Worm (Caenorhabditis elegans) whole organism, L4 larva: ENCODE data around the gene srj-10.

Experiments used
- F26F4.8 ChIP-seq: fragments of 200-800 bp; sonication (Bioruptor generic); conservative IDR thresholded peaks from 2 replicates; pipeline ENCODE4 v1.3.6; 2022; ENCODE audit warnings: missing genetic modification characterization, missing compliant biosample characterization
- F37D6.2 ChIP-seq: sonication (generic microtip); optimal IDR thresholded peaks from 2 replicates; lab custom pipeline; 2016; ENCODE audit warnings: mild to moderate bottlenecking, missing genetic modification characterization, missing compliant biosample characterization
- F49E8.2 ChIP-seq: sonication (generic microtip); optimal IDR thresholded peaks from 2 replicates; lab custom pipeline; 2016; ENCODE audit warnings: missing compliant biosample characterization, mild to moderate bottlenecking, missing genetic modification characterization, borderline replicate concordance
- Y105C5A.15 ChIP-seq: fragments of 200-800 bp; sonication (Bioruptor generic); IDR thresholded peaks from 2 replicates; pipeline ENCODE4 v1.3.6; 2022; ENCODE audit warnings: missing genetic modification characterization, missing compliant biosample characterization
- Y5F2A.4 ChIP-seq: fragments of 200-800 bp; sonication (Bioruptor generic); optimal IDR thresholded peaks from 2 replicates; lab custom pipeline; 2018; ENCODE audit warnings: mild to moderate bottlenecking, missing genetic modification characterization, missing compliant biosample characterization
- ZK546.5 ChIP-seq, 2 experiments: sonication (generic microtip); optimal IDR thresholded peaks; 2 replicates each; lab custom pipeline; 2017; ENCODE audit warnings: missing biosample characterization in 2 of 2, missing genetic modification characterization in 2 of 2
- aha-1 ChIP-seq: fragments of 150-350 bp; peaks from one replicate; lab custom pipeline; 2014; ENCODE audit warnings: missing biosample characterization, missing genetic modification characterization
- ama-1 ChIP-seq: fragments of 150-350 bp; optimal IDR thresholded peaks from 2 replicates; lab custom pipeline; 2014; ENCODE audit warnings: inconsistent platforms, mixed read lengths
- arid-1 ChIP-seq: fragments of 200-800 bp; sonication (Bioruptor generic); conservative IDR thresholded peaks from 2 replicates; pipeline ENCODE4 v1.3.6; 2022; ENCODE audit warnings: missing genetic modification reagents, missing genetic modification characterization, missing compliant biosample characterization
- attf-4 ChIP-seq: sonication (generic microtip); optimal IDR thresholded peaks from 3 replicates; lab custom pipeline; 2017; ENCODE audit warnings: missing biosample characterization, missing genetic modification characterization
- ceh-28 ChIP-seq: fragments of 150-350 bp; optimal IDR thresholded peaks from 2 replicates; lab custom pipeline; 2014; ENCODE audit warnings: missing biosample characterization, missing genetic modification reagents, missing genetic modification characterization
- daf-16 ChIP-seq, 3 experiments: sonication (generic microtip); optimal IDR thresholded peaks; 2 replicates each; lab custom pipeline; 2016 to 2017; ENCODE audit warnings: missing genetic modification characterization in 3 of 3, missing genetic modification reagents in 3 of 3, mild to moderate bottlenecking in 2 of 3, missing compliant biosample characterization in 2 of 3, missing biosample characterization in 1 of 3, moderate library complexity in 1 of 3
- daf-19 ChIP-seq: fragments of 200-800 bp; sonication (Bioruptor generic); conservative IDR thresholded peaks from 2 replicates; pipeline ENCODE4 v1.3.6; 2022; ENCODE audit warnings: missing genetic modification characterization, missing compliant biosample characterization
- dmd-6 ChIP-seq: fragments of 200-800 bp; sonication (Bioruptor generic); IDR thresholded peaks from 2 replicates; pipeline ENCODE4 v1.3.6; 2022; ENCODE audit warnings: missing genetic modification reagents, missing genetic modification characterization, missing compliant biosample characterization
- dpl-1 ChIP-seq: fragments of 150-350 bp; optimal IDR thresholded peaks from 2 replicates; lab custom pipeline; 2014; ENCODE audit warnings: missing biosample characterization, missing genetic modification reagents, missing genetic modification characterization
- egl-43 ChIP-seq: fragments of 200-800 bp; sonication (Bioruptor generic); IDR thresholded peaks from 2 replicates; pipeline ENCODE4 v1.3.6; 2022; ENCODE audit warnings: missing genetic modification reagents, missing genetic modification characterization, missing compliant biosample characterization
- jun-1 ChIP-seq: fragments of 150-350 bp; optimal IDR thresholded peaks from 2 replicates; lab custom pipeline; 2014; ENCODE audit warnings: missing biosample characterization, missing genetic modification reagents, missing genetic modification characterization
- lir-3 ChIP-seq: sonication (generic microtip); optimal IDR thresholded peaks from 2 replicates; lab custom pipeline; 2016; ENCODE audit warnings: mild to moderate bottlenecking, missing genetic modification characterization, missing compliant biosample characterization
- madf-9 ChIP-seq: fragments of 200-800 bp; sonication (Bioruptor generic); conservative IDR thresholded peaks from 2 replicates; pipeline ENCODE4 v1.3.6; 2022; ENCODE audit warnings: missing genetic modification reagents, missing genetic modification characterization, missing compliant biosample characterization
- mdl-1 ChIP-seq, 2 experiments: fragments of 150-350 bp in 1 of 2; sonication (generic microtip) in 1 of 2; optimal IDR thresholded peaks; 2 replicates each; lab custom pipeline; 2014 to 2017; ENCODE audit warnings: missing biosample characterization in 2 of 2, missing genetic modification characterization in 2 of 2
- mdt-29 ChIP-seq: fragments of 200-800 bp; sonication (Bioruptor generic); IDR thresholded peaks from 2 replicates; pipeline ENCODE4 v1.3.6; 2022; ENCODE audit warnings: missing genetic modification reagents, missing genetic modification characterization, missing compliant biosample characterization
- nhr-10 ChIP-seq: fragments of 150-350 bp; optimal IDR thresholded peaks from 2 replicates; lab custom pipeline; 2014; ENCODE audit warnings: missing biosample characterization, missing genetic modification characterization
- nhr-28 ChIP-seq: fragments of 150-350 bp; optimal IDR thresholded peaks from 2 replicates; lab custom pipeline; 2014; ENCODE audit warnings: missing biosample characterization, missing genetic modification characterization
- nhr-41 ChIP-seq: fragments of 200-800 bp; sonication (Bioruptor generic); IDR thresholded peaks from 2 replicates; pipeline ENCODE4 v1.3.6; 2022; ENCODE audit warnings: missing genetic modification reagents, missing genetic modification characterization, missing compliant biosample characterization
- nhr-48 ChIP-seq: sonication (generic microtip); optimal IDR thresholded peaks from 2 replicates; lab custom pipeline; 2016; ENCODE audit warnings: mild to moderate bottlenecking, missing genetic modification characterization, missing compliant biosample characterization
- nhr-77 ChIP-seq: fragments of 150-350 bp; optimal IDR thresholded peaks from 2 replicates; lab custom pipeline; 2014; ENCODE audit warnings: missing biosample characterization, missing genetic modification characterization
- saeg-2 ChIP-seq: fragments of 200-800 bp; sonication (Bioruptor generic); IDR thresholded peaks from 2 replicates; pipeline ENCODE4 v1.3.6; 2022; ENCODE audit warnings: missing genetic modification reagents, missing genetic modification characterization, missing compliant biosample characterization
- set-16 ChIP-seq: fragments of 200-800 bp; sonication (Bioruptor generic); IDR thresholded peaks from 2 replicates; pipeline ENCODE4 v1.3.6; 2022; ENCODE audit warnings: missing genetic modification reagents, missing genetic modification characterization, missing compliant biosample characterization
- snpc-1.2 ChIP-seq: fragments of 200-800 bp; sonication (Bioruptor generic); IDR thresholded peaks from 2 replicates; pipeline ENCODE4 v1.3.6; 2022; ENCODE audit warnings: missing genetic modification reagents, missing genetic modification characterization, missing compliant biosample characterization
- snpc-4 ChIP-seq: fragments of 150-350 bp; optimal IDR thresholded peaks from 2 replicates; lab custom pipeline; 2014; ENCODE audit warnings: missing biosample characterization, missing genetic modification characterization
- spr-1 ChIP-seq: sonication (generic microtip); optimal IDR thresholded peaks from 2 replicates; lab custom pipeline; 2016; ENCODE audit warnings: mild to moderate bottlenecking, missing genetic modification characterization, missing compliant biosample characterization
- unc-62 ChIP-seq, 3 experiments: fragments of 150-350 bp in 1 of 3; sonication (generic microtip); optimal IDR thresholded peaks in 2 of 3; peaks in 1 of 3; 1 replicate in 1 of 3; 2 replicates in 2 of 3; lab custom pipeline; 2014 to 2017; ENCODE audit warnings: missing biosample characterization in 3 of 3, missing genetic modification characterization in 3 of 3, missing genetic modification reagents in 3 of 3, missing genotype in 1 of 3
- zag-1 ChIP-seq: fragments of 150-350 bp; optimal IDR thresholded peaks from 2 replicates; lab custom pipeline; 2014; ENCODE audit warnings: missing biosample characterization, missing genetic modification characterization
- zip-2 ChIP-seq: fragments of 150-350 bp; optimal IDR thresholded peaks from 2 replicates; lab custom pipeline; 2014; ENCODE audit warnings: missing biosample characterization, missing genetic modification characterization
- ztf-7 ChIP-seq: fragments of 150-350 bp; optimal IDR thresholded peaks from 2 replicates; lab custom pipeline; 2014; ENCODE audit warnings: missing biosample characterization, missing genetic modification characterization

Gene srj-10

DNA sequence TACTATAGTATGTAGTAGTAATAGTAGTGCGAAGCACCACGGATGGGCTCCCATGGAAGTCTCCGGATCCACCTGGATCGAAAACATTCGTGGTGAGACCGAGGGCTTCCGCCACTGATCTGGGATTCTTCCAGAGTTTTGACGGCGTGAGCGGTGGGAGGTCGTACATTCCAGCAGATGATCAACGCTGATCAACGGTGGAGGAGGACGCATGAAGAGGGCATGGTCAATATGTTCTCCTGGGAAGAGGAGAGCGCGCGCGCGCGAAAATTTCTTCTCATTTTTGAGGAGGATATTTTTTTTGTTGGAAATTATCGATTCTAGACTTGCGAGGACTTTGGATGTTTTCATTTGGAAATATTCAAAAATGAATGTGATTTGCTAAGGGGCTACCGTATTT lies 40.3 kb downstream of the srj-10 start:
- TF ChIP-seq saeg-2: no peak
- peak; percentile 54 for TF ChIP-seq set-16 (GFP tag; lab: Robert Waterston, UW)
- no peak for TF ChIP-seq dmd-6 (GFP tag; lab: Robert Waterston, UW)
- TF ChIP-seq, all 104 proteins: peak for 1

DNA sequence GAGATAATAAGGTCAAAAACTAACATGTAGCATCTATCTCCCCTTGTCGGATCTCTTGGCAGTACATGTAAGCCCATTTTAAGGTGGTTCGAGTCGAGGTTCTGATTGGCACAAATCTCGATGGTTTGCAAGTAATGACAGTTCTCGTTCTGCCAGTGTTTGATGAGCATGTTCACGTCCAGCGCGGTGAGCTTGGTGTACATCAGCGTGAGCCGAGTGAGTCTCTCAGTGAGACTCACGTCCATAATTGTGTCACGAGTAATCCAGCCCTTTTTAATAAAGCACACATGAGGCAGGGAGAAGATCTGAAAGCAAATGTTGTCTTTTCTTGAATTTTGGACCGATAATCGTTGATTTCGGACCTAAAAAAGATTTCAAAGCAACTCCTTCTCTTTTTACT lies 41.0 kb downstream of the srj-10 start, which contains the start of gene T10C6.16:
T10C6.16 (minus strand) TSS at position 245 of the 400 bp plus-strand sequence.
- no peak for TF ChIP-seq mdl-1 (tag; optimal IDR thresholded peaks at IDR 0.05; lab: Kevin White, UChicago)
- no peak for TF ChIP-seq zag-1 (tag; lab: Kevin White, UChicago)
- TF ChIP-seq unc-62 (GFP tag; optimal IDR thresholded peaks at IDR 0.05 in 1 of 2; lab: Kevin White, UChicago): peak in 1 of 2 experiments; percentile 97
- no peak for TF ChIP-seq unc-62 (tag; optimal IDR thresholded peaks at IDR 0.05; lab: Kevin White, UChicago)
- TF ChIP-seq snpc-1.2: 0 out of 2 replicates have a peak, but pooled peaks have one; percentile 8
- peak; percentile 79 for TF ChIP-seq aha-1 (tag; lab: Kevin White, UChicago)
- TF ChIP-seq ZK546.5 (tag; optimal IDR thresholded peaks at IDR 0.05; lab: Kevin White, UChicago): no peak
- no peak for TF ChIP-seq ztf-7 (tag; lab: Kevin White, UChicago)
- no peak for TF ChIP-seq ama-1 (lab: Kevin White, UChicago)
- TF ChIP-seq nhr-10 (tag; lab: Kevin White, UChicago): no peak
- no peak for TF ChIP-seq Y105C5A.15 (GFP tag; lab: Robert Waterston, UW)
- no peak for TF ChIP-seq nhr-77

ce11 chrV:16031571-16031970 lies 42.2 kb downstream of the srj-10 start, which contains the start of gene T10C6.7:
Gene T10C6.7 (minus strand): TSS chrV:16031713.
- TF ChIP-seq F49E8.2 (no peak), spr-1 (no peak), F26F4.8 (GFP tag; lab: Robert Waterston, UW) (no peak), nhr-48 (no peak), Y5F2A.4 (GFP tag; lab: Kevin White, UChicago) (no peak), jun-1 (tag; lab: Kevin White, UChicago) (no peak), ceh-28 (tag; lab: Kevin White, UChicago) (no peak), saeg-2 (no peak)
- TF ChIP-seq, all 104 proteins: peak for 0

ce11 chrV:16029237-16029636 lies 44.5 kb downstream of the srj-10 start:
- no peak for TF ChIP-seq egl-43 (GFP tag; lab: Robert Waterston, UW)
- TF ChIP-seq mdt-29: no peak
- no peak for TF ChIP-seq set-16 (GFP tag; lab: Robert Waterston, UW)
- TF ChIP-seq nhr-10 (tag; lab: Kevin White, UChicago): no peak
- TF ChIP-seq zip-2: no peak

DNA sequence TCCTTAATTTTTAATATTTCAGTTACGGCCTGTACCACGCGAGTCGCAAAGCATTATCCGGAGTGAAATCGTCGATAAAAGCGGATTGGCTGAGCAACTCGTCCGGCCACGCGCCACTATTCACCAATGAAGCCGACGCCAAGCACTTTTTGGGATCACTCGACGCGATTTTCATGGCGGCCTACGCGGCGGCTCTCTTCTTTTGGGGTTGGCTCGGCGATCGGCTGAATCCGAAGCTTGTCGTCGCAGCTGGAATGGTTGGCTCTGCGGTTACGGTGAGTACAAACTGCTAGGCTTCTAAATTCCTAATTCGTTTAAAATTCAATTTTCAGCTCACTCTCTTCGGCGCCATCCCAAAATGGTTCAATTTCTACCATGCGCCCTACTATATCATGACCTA lies 48.8 kb downstream of the srj-10 start:
- TF ChIP-seq set-16 (GFP tag; lab: Robert Waterston, UW) (peak; percentile 67), nhr-28 (tag; lab: Kevin White, UChicago) (no peak)
- TF ChIP-seq, all 104 proteins: peak for 1

ce11 chrV:16024300-16024699 lies 49.5 kb downstream of the srj-10 start, which contains the start of gene T10C6.6:
Gene T10C6.6 (plus strand): TSS chrV:16024326.
- TF ChIP-seq attf-4 (tag; lab: Kevin White, UChicago): no peak
- 0 out of 2 replicates have a peak, but pooled peaks have one; percentile 33 for TF ChIP-seq arid-1 (GFP tag; lab: Robert Waterston, UW)
- 0 out of 2 replicates have a peak, but pooled peaks have one; percentile 13 for TF ChIP-seq daf-19 (GFP tag; lab: Robert Waterston, UW)
- TF ChIP-seq dpl-1 (GFP tag; lab: Kevin White, UChicago): peak; percentile 8
- peak; percentile 36 for TF ChIP-seq F49E8.2
- no peak for TF ChIP-seq nhr-28 (tag; lab: Kevin White, UChicago)
- no peak for TF ChIP-seq nhr-77

- TF ChIP-seq set-16 (GFP tag; lab: Robert Waterston, UW) (peak; percentile 51), snpc-4 (tag; lab: Kevin White, UChicago) (no peak), nhr-41 (GFP tag; lab: Robert Waterston, UW) (no peak), Y105C5A.15 (GFP tag; lab: Robert Waterston, UW) (no peak), F37D6.2 (tag; lab: Kevin White, UChicago) (no peak), daf-16 (GFP tag; optimal IDR thresholded peaks at IDR 0.05; lab: Kevin White, UChicago) (no peak), daf-16 (tag; optimal IDR thresholded peaks at IDR 0.05; lab: Kevin White, UChicago) (no peak), madf-9 (GFP tag; lab: Robert Waterston, UW) (no peak), lir-3 (tag; lab: Kevin White, UChicago) (no peak)
Measured at ce11 chrV:16023559-16023958, 50.2 kb downstream of the srj-10 start.
